Fruit fly (Drosophila melanogaster) whole organism, embryonic: ENCODE results near the gene CG34417.

Experiments used
- ATbp ChIP-seq: fragments of 200-800 bp; sonication (Bioruptor generic); optimal IDR thresholded peaks from 2 replicates; lab custom pipeline; 2017; ENCODE audit warnings: missing biosample characterization, mild to moderate bottlenecking, missing genetic modification characterization, missing genetic modification reagents
- Abd-B ChIP-seq: fragments of 200-800 bp; sonication (Bioruptor generic); optimal IDR thresholded peaks from 2 replicates; lab custom pipeline; 2018; ENCODE audit warnings: missing biosample characterization, mild to moderate bottlenecking, missing genetic modification characterization, moderate library complexity
- Atf6 ChIP-seq: fragments of 200-800 bp; sonication (Bioruptor generic); IDR thresholded peaks from 2 replicates; pipeline ENCODE4 v1.3.6; 2022; ENCODE audit warnings: missing biosample characterization, missing genetic modification characterization
- Blimp-1 ChIP-seq: fragments of 200-800 bp; sonication (Bioruptor generic); optimal IDR thresholded peaks from 3 replicates; lab custom pipeline; 2018; ENCODE audit warnings: missing biosample characterization, missing genetic modification characterization, mild to moderate bottlenecking, moderate library complexity, missing genetic modification reagents
- CG10543 ChIP-seq: fragments of 200-800 bp; sonication (Bioruptor generic); optimal IDR thresholded peaks from 3 replicates; lab custom pipeline; 2017; ENCODE audit warnings: missing biosample characterization, mild to moderate bottlenecking, missing genetic modification characterization, moderate library complexity
- CG11093 ChIP-seq: fragments of 200-800 bp; sonication (Bioruptor generic); IDR thresholded peaks from 3 replicates; pipeline ENCODE4 v1.3.6; 2022; ENCODE audit warnings: missing biosample characterization, missing genetic modification characterization
- CG1233 ChIP-seq: fragments of 200-800 bp; sonication (Bioruptor generic); optimal IDR thresholded peaks from 4 replicates; lab custom pipeline; 2018; ENCODE audit warnings: missing biosample characterization, mild to moderate bottlenecking, missing genetic modification characterization
- CG13123 ChIP-seq: fragments of 200-800 bp; sonication (Bioruptor generic); optimal IDR thresholded peaks from 2 replicates; lab custom pipeline; 2016; ENCODE audit warnings: missing biosample characterization, missing genetic modification characterization
- CG16863 ChIP-seq: fragments of 200-800 bp; sonication (Bioruptor generic); optimal IDR thresholded peaks from 3 replicates; lab custom pipeline; 2016; ENCODE audit warnings: missing biosample characterization, missing genetic modification characterization
- CG1792 ChIP-seq: fragments of 200-800 bp; sonication (Bioruptor generic); optimal IDR thresholded peaks from 2 replicates; lab custom pipeline; 2016; ENCODE audit warnings: missing biosample characterization, missing genetic modification characterization
- CG18476 ChIP-seq: fragments of 200-800 bp; sonication (Bioruptor generic); optimal IDR thresholded peaks from 2 replicates; lab custom pipeline; 2016; ENCODE audit warnings: missing biosample characterization, mild to moderate bottlenecking, missing genetic modification characterization
- CG2120 ChIP-seq: fragments of 200-800 bp; sonication (Bioruptor generic); optimal IDR thresholded peaks from 3 replicates; lab custom pipeline; 2016; ENCODE audit warnings: missing biosample characterization, missing genetic modification characterization
- CG31365 ChIP-seq: fragments of 200-800 bp; sonication (Bioruptor generic); optimal IDR thresholded peaks from 2 replicates; lab custom pipeline; 2018; ENCODE audit warnings: missing biosample characterization, mild to moderate bottlenecking, missing genetic modification characterization
- CG3838 ChIP-seq: fragments of 200-800 bp; sonication (Bioruptor generic); optimal IDR thresholded peaks from 3 replicates; lab custom pipeline; 2016; ENCODE audit warnings: missing biosample characterization, missing genetic modification characterization
- CG4328 ChIP-seq: fragments of 200-800 bp; sonication (Bioruptor generic); optimal IDR thresholded peaks from 3 replicates; lab custom pipeline; 2017; ENCODE audit warnings: missing biosample characterization, missing genetic modification reagents, missing genetic modification characterization
- CG43689 ChIP-seq: fragments of 200-800 bp; sonication (Bioruptor generic); IDR thresholded peaks from 2 replicates; pipeline ENCODE4 v1.3.6; 2022; ENCODE audit warnings: missing biosample characterization, missing genetic modification characterization
- CG4730 ChIP-seq: fragments of 200-800 bp; sonication (Bioruptor generic); IDR thresholded peaks from 2 replicates; pipeline ENCODE4 v1.3.6; 2022; ENCODE audit warnings: missing biosample characterization, missing genetic modification characterization
- CG6813 ChIP-seq: fragments of 200-800 bp; sonication (Bioruptor generic); optimal IDR thresholded peaks from 2 replicates; lab custom pipeline; 2017; ENCODE audit warnings: missing biosample characterization, missing genetic modification characterization, mild to moderate bottlenecking, moderate library complexity, missing genetic modification reagents
- CG7786 ChIP-seq: fragments of 200-800 bp; sonication (Bioruptor generic); optimal IDR thresholded peaks from 2 replicates; lab custom pipeline; 2016; ENCODE audit warnings: missing biosample characterization, missing genetic modification characterization
- D ChIP-seq, 2 experiments: fragments of 200-800 bp in 1 of 2; fragments of >200 bp in 1 of 2; sonication (Bioruptor generic) in 1 of 2; optimal IDR thresholded peaks; 2 replicates in 1 of 2; 3 replicates in 1 of 2; lab custom pipeline; 2017; ENCODE audit warnings: mild to moderate bottlenecking in 1 of 2, missing biosample characterization in 1 of 2, missing genetic modification characterization in 1 of 2, missing genetic modification reagents in 1 of 2
- Dbx ChIP-seq: fragments of 200-800 bp; sonication (Bioruptor generic); IDR thresholded peaks from 3 replicates; pipeline ENCODE4 v1.3.6; 2022; ENCODE audit warnings: missing biosample characterization, missing genetic modification characterization
- Drgx ChIP-seq: fragments of 200-800 bp; sonication (Bioruptor generic); IDR thresholded peaks from 2 replicates; pipeline ENCODE4 v1.3.6; 2022; ENCODE audit warnings: missing biosample characterization, missing genetic modification characterization
- H2.0 ChIP-seq: fragments of 200-800 bp; sonication (Bioruptor generic); IDR thresholded peaks from 2 replicates; pipeline ENCODE4 v1.3.6; 2022; ENCODE audit warnings: missing biosample characterization, missing genetic modification characterization
- Hmr ChIP-seq: fragments of 200-800 bp; sonication (Bioruptor generic); optimal IDR thresholded peaks from 3 replicates; lab custom pipeline; 2017; ENCODE audit warnings: mild to moderate bottlenecking, missing biosample characterization, missing genetic modification reagents, missing genetic modification characterization
- Kr ChIP-seq: fragments of 200-800 bp; sonication (Bioruptor generic); optimal IDR thresholded peaks from 2 replicates; lab custom pipeline; 2017; ENCODE audit warnings: missing biosample characterization, mild to moderate bottlenecking, missing genetic modification characterization
- MTF-1 ChIP-seq: fragments of 200-800 bp; sonication (Bioruptor generic); optimal IDR thresholded peaks from 2 replicates; lab custom pipeline; 2018; ENCODE audit warnings: missing biosample characterization, mild to moderate bottlenecking, missing genetic modification characterization, borderline replicate concordance
- Mes4 ChIP-seq: fragments of 200-800 bp; sonication (Bioruptor generic); optimal IDR thresholded peaks from 2 replicates; lab custom pipeline; 2016; ENCODE audit warnings: missing biosample characterization, missing genetic modification characterization
- Oaz ChIP-seq: fragments of 200-800 bp; sonication (Bioruptor generic); IDR thresholded peaks from 2 replicates; pipeline ENCODE4 v1.3.6; 2022; ENCODE audit warnings: missing biosample characterization, missing genetic modification characterization
- Rfx ChIP-seq: fragments of 200-800 bp; sonication (Bioruptor generic); IDR thresholded peaks from 2 replicates; pipeline ENCODE4 v1.3.6; 2022; ENCODE audit warnings: missing biosample characterization, missing genetic modification characterization
- Stat92E ChIP-seq, 3 experiments: fragments of >200 bp in 2 of 3; fragments of 200-800 bp in 1 of 3; sonication (Bioruptor generic) in 1 of 3; optimal IDR thresholded peaks; 2 replicates each; lab custom pipeline; 2017 to 2019; ENCODE audit warnings: missing biosample characterization in 3 of 3, missing genetic modification characterization in 3 of 3, mild to moderate bottlenecking in 1 of 3, moderate library complexity in 1 of 3
- al ChIP-seq: fragments of 200-800 bp; sonication (Bioruptor generic); IDR thresholded peaks from 2 replicates; pipeline ENCODE4 v1.3.6; 2022; ENCODE audit warnings: missing biosample characterization, missing genetic modification characterization
- bcd ChIP-seq: fragments of 200-800 bp; sonication (Bioruptor generic); optimal IDR thresholded peaks from 2 replicates; lab custom pipeline; 2017; ENCODE audit warnings: missing biosample characterization, mild to moderate bottlenecking, missing genetic modification characterization
- bowl ChIP-seq: fragments of 200-800 bp; sonication (Bioruptor generic); IDR thresholded peaks from 2 replicates; pipeline ENCODE4 v1.3.6; 2022; ENCODE audit warnings: missing biosample characterization, missing genetic modification characterization
- cato ChIP-seq: fragments of 200-800 bp; sonication (Bioruptor generic); optimal IDR thresholded peaks from 2 replicates; lab custom pipeline; 2016; ENCODE audit warnings: missing biosample characterization, missing genetic modification characterization, borderline replicate concordance
- croc ChIP-seq: fragments of 200-800 bp; sonication (Bioruptor generic); conservative IDR thresholded peaks from 3 replicates; pipeline ENCODE4 v1.3.6; 2022; ENCODE audit warnings: missing biosample characterization, missing genetic modification characterization
- dpn ChIP-seq, 2 experiments: fragments of 200-800 bp; sonication (Bioruptor generic); optimal IDR thresholded peaks; 3 replicates each; lab custom pipeline; 2016; ENCODE audit warnings: missing biosample characterization in 2 of 2, missing genetic modification characterization in 2 of 2
- esg ChIP-seq: fragments of 200-800 bp; sonication (Bioruptor generic); conservative IDR thresholded peaks from 2 replicates; pipeline ENCODE4 v1.3.6; 2022; ENCODE audit warnings: missing biosample characterization, missing genetic modification characterization
- ftz-f1 ChIP-seq: fragments of 200-800 bp; sonication (Bioruptor generic); optimal IDR thresholded peaks from 2 replicates; lab custom pipeline; 2016; ENCODE audit warnings: missing biosample characterization, missing genetic modification characterization
- gce ChIP-seq: fragments of 200-800 bp; sonication (Bioruptor generic); IDR thresholded peaks from 3 replicates; pipeline ENCODE4 v1.3.6; 2022; ENCODE audit warnings: missing biosample characterization, missing genetic modification characterization
- h ChIP-seq: fragments of >200 bp; optimal IDR thresholded peaks from 2 replicates; lab custom pipeline; 2017
- inv ChIP-seq: fragments of 200-800 bp; sonication (Bioruptor generic); IDR thresholded peaks from 2 replicates; pipeline ENCODE4 v1.3.6; 2022; ENCODE audit warnings: missing biosample characterization, missing genetic modification characterization; ENCODE audit not compliant: partially characterized antibody
- kay ChIP-seq: fragments of 200-800 bp; sonication (Bioruptor generic); optimal IDR thresholded peaks from 2 replicates; lab custom pipeline; 2016; ENCODE audit warnings: missing biosample characterization, missing genetic modification characterization
- klu ChIP-seq: fragments of 200-800 bp; sonication (Bioruptor generic); IDR thresholded peaks from 2 replicates; pipeline ENCODE4 v1.3.6; 2022; ENCODE audit warnings: missing biosample characterization, missing genetic modification characterization
- mirr ChIP-seq: fragments of 200-800 bp; sonication (Bioruptor generic); optimal IDR thresholded peaks from 3 replicates; lab custom pipeline; 2018; ENCODE audit warnings: missing biosample characterization, mild to moderate bottlenecking, missing genetic modification characterization
- prd ChIP-seq, 3 experiments: fragments of >200 bp in 2 of 3; fragments of 200-800 bp in 1 of 3; sonication (Bioruptor generic) in 1 of 3; optimal IDR thresholded peaks in 2 of 3; IDR thresholded peaks in 1 of 3; 2 replicates in 2 of 3; 3 replicates in 1 of 3; pipeline versions ENCODE4 v1.3.6 to Lab custom; 2017 to 2022; ENCODE audit warnings: missing biosample characterization in 1 of 3, missing genetic modification characterization in 1 of 3
- shn ChIP-seq: fragments of 200-800 bp; sonication (Bioruptor generic); optimal IDR thresholded peaks from 3 replicates; lab custom pipeline; 2016; ENCODE audit warnings: missing biosample characterization, missing genetic modification characterization
- so ChIP-seq: fragments of 200-800 bp; sonication (Bioruptor generic); IDR thresholded peaks from 3 replicates; pipeline ENCODE4 v1.3.6; 2022; ENCODE audit warnings: missing biosample characterization, missing genetic modification characterization
- toy ChIP-seq: fragments of 200-800 bp; sonication (Bioruptor generic); IDR thresholded peaks from 2 replicates; pipeline ENCODE4 v1.3.6; 2022; ENCODE audit warnings: missing biosample characterization, missing genetic modification characterization
- vnd ChIP-seq: fragments of 200-800 bp; sonication (Bioruptor generic); IDR thresholded peaks from 3 replicates; pipeline ENCODE4 v1.3.6; 2022; ENCODE audit warnings: missing biosample characterization, missing genetic modification characterization; ENCODE audit not compliant: partially characterized antibody
- zen ChIP-seq: fragments of 200-800 bp; sonication (Bioruptor generic); optimal IDR thresholded peaks from 3 replicates; lab custom pipeline; 2018; ENCODE audit warnings: missing biosample characterization, mild to moderate bottlenecking, missing genetic modification characterization, moderate library complexity
- zen2 ChIP-seq: fragments of 200-800 bp; sonication (Bioruptor generic); IDR thresholded peaks from 3 replicates; pipeline ENCODE4 v1.3.6; 2022; ENCODE audit warnings: missing biosample characterization, missing genetic modification characterization; ENCODE audit not compliant: partially characterized antibody

CG34417 gene

dm6 chrX:6614266-6614665 is 73.7 kb downstream of the CG34417 start (continued):
- TF ChIP-seq Stat92E (GFP tag; optimal IDR thresholded peaks at IDR 0.05; lab: Kevin White, UChicago): no peak
- TF ChIP-seq CG11093 (GFP tag; lab: Robert Waterston, UW): no peak
- no peak for TF ChIP-seq klu (GFP tag; lab: Robert Waterston, UW)
- TF ChIP-seq CG10543 (GFP tag; lab: Kevin White, UChicago): peak; percentile 44
- no peak for TF ChIP-seq CG18476
- TF ChIP-seq CG6813 (GFP tag; lab: Kevin White, UChicago): peak; percentile 77
- no peak for TF ChIP-seq CG1792
- no peak for TF ChIP-seq al
- peak; percentile 51 for TF ChIP-seq mirr (GFP tag; lab: Kevin White, UChicago)
- TF ChIP-seq CG16863 (GFP tag; lab: Kevin White, UChicago): no peak
- TF ChIP-seq toy (GFP tag; lab: Robert Waterston, UW): no peak
- peak; percentile 36 for TF ChIP-seq Blimp-1 (GFP tag; lab: Kevin White, UChicago)
- no peak for TF ChIP-seq D (optimal IDR thresholded peaks at IDR 0.05; lab: Kevin White, UChicago)
- TF ChIP-seq D (GFP tag; optimal IDR thresholded peaks at IDR 0.05; lab: Kevin White, UChicago): no peak
- TF ChIP-seq CG2120: peak; percentile 13
- no peak for TF ChIP-seq dpn (GFP tag; optimal IDR thresholded peaks at IDR 0.05; lab: Kevin White, UChicago)
- peak; percentile 11 for TF ChIP-seq MTF-1 (GFP tag; lab: Kevin White, UChicago)
- TF ChIP-seq kay (GFP tag; lab: Kevin White, UChicago): no peak
- TF ChIP-seq CG43689: no peak
- no peak for TF ChIP-seq CG7786
- no peak for TF ChIP-seq Abd-B
- TF ChIP-seq CG4730 (GFP tag; lab: Robert Waterston, UW): no peak
- no peak for TF ChIP-seq CG3838 (GFP tag; lab: Kevin White, UChicago)
- no peak for TF ChIP-seq CG13123 (GFP tag; lab: Kevin White, UChicago)
- peak; percentile 73 for TF ChIP-seq ATbp (GFP tag; lab: Kevin White, UChicago)
- no peak for TF ChIP-seq bcd (GFP tag; lab: Kevin White, UChicago)
- TF ChIP-seq so (GFP tag; lab: Robert Waterston, UW): peak; percentile 38; the same call in 1 of the 3 replicates
- TF ChIP-seq bowl: no peak
- peak; percentile 44 for TF ChIP-seq Kr
- TF ChIP-seq CG31365 (tag; lab: Kevin White, UChicago): peak; percentile 45
- no peak for TF ChIP-seq zen2
- TF ChIP-seq gce (GFP tag; lab: Robert Waterston, UW): no peak
- no peak for TF ChIP-seq shn (GFP tag; lab: Kevin White, UChicago)
- no peak for TF ChIP-seq Rfx (GFP tag; lab: Robert Waterston, UW)
- no peak for TF ChIP-seq h (lab: Kevin White, UChicago)
- TF ChIP-seq inv (GFP tag; lab: Robert Waterston, UW): no peak
- no peak for TF ChIP-seq Oaz
- TF ChIP-seq H2.0 (GFP tag; lab: Robert Waterston, UW): no peak
- TF ChIP-seq ftz-f1: no peak
- TF ChIP-seq Mes4 (GFP tag; lab: Kevin White, UChicago): peak; percentile 29
- TF ChIP-seq Drgx: no peak
- TF ChIP-seq Dbx (GFP tag; lab: Robert Waterston, UW): no peak
- TF ChIP-seq CG4328 (GFP tag; lab: Kevin White, UChicago): no peak
- peak; percentile 34 for TF ChIP-seq CG1233 (GFP tag; lab: Kevin White, UChicago)
- TF ChIP-seq cato (GFP tag; lab: Kevin White, UChicago): no peak
- no peak for TF ChIP-seq zen (tag; lab: Kevin White, UChicago)
- TF ChIP-seq croc (GFP tag; lab: Robert Waterston, UW): no peak
- TF ChIP-seq Hmr (GFP tag; lab: Kevin White, UChicago): peak; percentile 55
- no peak for TF ChIP-seq esg
- TF ChIP-seq prd (optimal IDR thresholded peaks at IDR 0.05; lab: Kevin White, UChicago): no peak
- TF ChIP-seq prd (GFP tag; IDR thresholded peaks at IDR 0.05; lab: Robert Waterston, UW): no peak
- TF ChIP-seq vnd (GFP tag; lab: Robert Waterston, UW): no peak
- no peak for TF ChIP-seq Atf6
